Fruit fly (Drosophila melanogaster) S2 (cell line): Measurements from ENCODE around the gene CG9109.

Experiments
- CG8478 ChIP-seq: fragments of >200 bp; optimal IDR thresholded peaks from 2 replicates; lab custom pipeline; 2018
- CTCF ChIP-seq, 2 experiments: fragments of >200 bp; optimal IDR thresholded peaks; 2 replicates each; lab custom pipeline; 2018

DNA sequence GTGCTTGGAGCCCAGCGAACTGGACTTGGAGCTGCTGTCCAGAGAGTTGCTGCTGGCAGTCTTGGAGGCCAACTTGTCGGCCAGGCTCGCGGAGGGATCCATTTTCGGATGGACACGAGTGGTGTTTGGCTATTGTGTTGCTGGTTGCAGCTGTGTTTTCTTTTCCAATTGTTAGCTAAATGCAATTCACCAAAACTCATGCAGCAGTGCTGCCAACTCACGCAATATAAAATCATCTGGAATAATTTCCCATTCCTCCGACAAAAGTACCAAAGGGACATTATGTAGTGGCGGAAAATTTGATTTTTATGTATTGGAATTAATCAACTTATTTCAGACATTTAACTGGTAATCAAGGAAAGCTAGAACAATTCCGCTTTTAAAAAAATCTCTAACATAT is 2.5 kb upstream of the CG9109 start, which contains the start of gene mtm:
- TF ChIP-seq CTCF (optimal IDR thresholded peaks at IDR 0.05; lab: Kevin White, UChicago): no peak
- TF ChIP-seq CG8478 (lab: Kevin White, UChicago): no peak
